Fruit fly (Drosophila melanogaster): ENCODE data around the gene CG32036.

dm6 chr3L:9502294-9502693 lies 13.3 kb upstream of the CG32036 start:
- no peak for TF ChIP-seq CTCF (optimal IDR thresholded peaks at IDR 0.05)
- no peak for TF ChIP-seq CG8478 (optimal IDR thresholded peaks at IDR 0.05)
